Fruit fly (Drosophila melanogaster) whole organism, wandering third instar larva: ENCODE results near the gene Rpt5.

Source experiments
- CG32264 ChIP-seq: fragments of 200-800 bp; sonication (Bioruptor generic); optimal IDR thresholded peaks from 2 replicates; lab custom pipeline; 2016; ENCODE audit warnings: missing biosample characterization, missing genetic modification characterization
- CG9705 ChIP-seq: fragments of 200-800 bp; sonication (Bioruptor generic); optimal IDR thresholded peaks from 2 replicates; lab custom pipeline; 2018; ENCODE audit warnings: missing biosample characterization, mild to moderate bottlenecking, missing genetic modification characterization
- CrebA ChIP-seq: fragments of 200-800 bp; sonication (Bioruptor generic); optimal IDR thresholded peaks from 2 replicates; lab custom pipeline; 2016; ENCODE audit warnings: missing biosample characterization, mild to moderate bottlenecking, missing genetic modification characterization, borderline replicate concordance
- GATAd ChIP-seq: sonication (Bioruptor generic); optimal IDR thresholded peaks from 2 replicates; lab custom pipeline; 2016; ENCODE audit warnings: missing biosample characterization, missing genetic modification characterization
- HLH106 ChIP-seq: fragments of 200-800 bp; optimal IDR thresholded peaks from 3 replicates; lab custom pipeline; 2019; ENCODE audit warnings: missing biosample characterization, mild to moderate bottlenecking, missing genetic modification characterization, moderate library complexity
- Jra ChIP-seq: sonication (Bioruptor generic); optimal IDR thresholded peaks from 2 replicates; lab custom pipeline; 2016; ENCODE audit warnings: missing biosample characterization, missing genetic modification characterization
- OdsH ChIP-seq: fragments of 200-800 bp; sonication (Bioruptor generic); optimal IDR thresholded peaks from 2 replicates; lab custom pipeline; 2016; ENCODE audit warnings: missing biosample characterization, mild to moderate bottlenecking, missing genetic modification characterization
- Rel ChIP-seq, 2 experiments: fragments of 200-800 bp; sonication (Bioruptor generic) in 1 of 2; optimal IDR thresholded peaks; 2 replicates in 1 of 2; 3 replicates in 1 of 2; lab custom pipeline; 2016 to 2019; ENCODE audit warnings: mild to moderate bottlenecking in 2 of 2, missing biosample characterization in 2 of 2, missing genetic modification characterization in 2 of 2, moderate library complexity in 1 of 2
- Sp1 ChIP-seq: fragments of 200-800 bp; sonication (Bioruptor generic); optimal IDR thresholded peaks from 3 replicates; lab custom pipeline; 2019; ENCODE audit warnings: missing biosample characterization, mild to moderate bottlenecking, missing genetic modification characterization, moderate library complexity
- dsf ChIP-seq: sonication (Bioruptor generic); optimal IDR thresholded peaks from 2 replicates; lab custom pipeline; 2016; ENCODE audit warnings: missing biosample characterization, missing genetic modification characterization, borderline replicate concordance
- foxo ChIP-seq, 2 experiments: fragments of 200-800 bp; sonication (Bioruptor generic); optimal IDR thresholded peaks; 2 replicates in 1 of 2; 3 replicates in 1 of 2; lab custom pipeline; 2016 to 2017; ENCODE audit warnings: missing biosample characterization in 2 of 2, missing genetic modification characterization in 2 of 2
- fru ChIP-seq: fragments of 200-800 bp; sonication (Bioruptor generic); optimal IDR thresholded peaks from 3 replicates; lab custom pipeline; 2016; ENCODE audit warnings: missing biosample characterization, mild to moderate bottlenecking, missing genetic modification characterization
- h ChIP-seq: fragments of 200-800 bp; sonication (Bioruptor generic); optimal IDR thresholded peaks from 3 replicates; lab custom pipeline; 2016; ENCODE audit warnings: missing biosample characterization, mild to moderate bottlenecking, missing genetic modification characterization
- psq ChIP-seq: fragments of 200-800 bp; sonication (Bioruptor generic); optimal IDR thresholded peaks from 3 replicates; lab custom pipeline; 2017; ENCODE audit warnings: missing biosample characterization, mild to moderate bottlenecking, missing genetic modification characterization, moderate library complexity
- rgr ChIP-seq: fragments of 200-800 bp; sonication (Bioruptor generic); optimal IDR thresholded peaks from 3 replicates; lab custom pipeline; 2016; ENCODE audit warnings: missing biosample characterization, mild to moderate bottlenecking, missing genetic modification characterization
- sage ChIP-seq: fragments of 200-800 bp; sonication (Bioruptor generic); optimal IDR thresholded peaks from 2 replicates; lab custom pipeline; 2016; ENCODE audit warnings: missing biosample characterization, mild to moderate bottlenecking, missing genetic modification characterization

Gene Rpt5

DNA sequence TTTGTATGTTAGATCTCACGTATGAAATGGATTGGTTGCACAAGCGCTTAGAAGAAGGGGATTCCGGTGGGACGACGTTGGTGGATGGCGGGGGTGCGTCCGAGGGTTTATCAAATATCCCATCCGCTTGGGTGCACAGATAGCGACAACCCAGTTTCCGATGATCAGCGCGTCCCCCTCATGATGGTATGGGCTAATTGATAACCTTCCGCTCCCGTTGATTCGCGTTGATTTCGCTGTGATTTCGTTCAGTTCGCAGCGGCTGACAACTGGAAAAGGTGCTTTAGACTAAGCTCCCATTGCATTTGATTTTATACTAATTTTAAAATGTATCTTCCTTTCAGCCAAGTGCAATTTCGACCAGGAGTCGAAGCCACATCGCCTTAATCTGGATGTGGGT, 36.9 kb downstream of the Rpt5 start:
- TF ChIP-seq foxo (GFP tag; optimal IDR thresholded peaks at IDR 0.05; lab: Kevin White, UChicago) (no peak), Rel (GFP tag; optimal IDR thresholded peaks at IDR 0.05; lab: Kevin White, UChicago) (no peak), Rel (tag; optimal IDR thresholded peaks at IDR 0.05; lab: Kevin White, UChicago) (peak; percentile 52)

DNA sequence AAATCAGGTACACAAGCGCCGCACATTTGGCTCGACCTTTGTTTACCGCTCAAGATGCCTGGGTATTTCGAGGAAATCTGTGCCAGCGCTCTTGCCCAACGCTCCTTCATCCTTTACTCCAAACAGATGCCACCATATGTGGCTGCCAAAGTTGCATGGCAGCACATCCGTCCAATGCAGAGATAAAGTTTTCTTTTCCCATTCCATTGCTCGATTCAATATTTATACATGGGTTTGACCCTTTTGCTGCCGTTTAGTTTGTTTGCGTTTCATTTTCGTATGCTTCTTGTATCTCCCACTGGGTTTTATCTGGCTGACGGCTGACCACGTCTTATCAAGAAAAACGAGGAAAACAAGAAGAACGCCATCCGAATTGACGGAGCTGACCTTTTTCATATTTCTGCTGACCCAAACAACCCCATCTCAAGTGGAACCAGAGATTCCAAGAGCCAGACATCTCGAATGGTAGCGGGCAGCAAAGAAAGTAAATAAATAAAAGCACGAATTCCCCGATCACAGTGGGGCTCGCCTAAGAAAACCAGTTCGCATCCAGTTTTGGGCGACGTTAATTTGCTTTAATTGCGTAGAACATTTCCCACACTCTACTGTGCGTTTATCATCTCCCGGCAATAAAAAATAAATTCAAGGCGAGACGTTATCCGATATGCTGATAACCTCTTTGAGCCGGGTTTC, 38.0 kb downstream of the Rpt5 start:
- TF ChIP-seq Rel (GFP tag; optimal IDR thresholded peaks at IDR 0.05; lab: Kevin White, UChicago) (no peak), Rel (tag; optimal IDR thresholded peaks at IDR 0.05; lab: Kevin White, UChicago) (peak; percentile 87), dsf (GFP tag; lab: Kevin White, UChicago) (no peak), psq (no peak), GATAd (no peak), OdsH (GFP tag; lab: Kevin White, UChicago) (no peak), Sp1 (no peak), h (GFP tag; lab: Kevin White, UChicago) (peak; percentile 9)
- TF ChIP-seq, all 38 proteins: peak for 2

DNA sequence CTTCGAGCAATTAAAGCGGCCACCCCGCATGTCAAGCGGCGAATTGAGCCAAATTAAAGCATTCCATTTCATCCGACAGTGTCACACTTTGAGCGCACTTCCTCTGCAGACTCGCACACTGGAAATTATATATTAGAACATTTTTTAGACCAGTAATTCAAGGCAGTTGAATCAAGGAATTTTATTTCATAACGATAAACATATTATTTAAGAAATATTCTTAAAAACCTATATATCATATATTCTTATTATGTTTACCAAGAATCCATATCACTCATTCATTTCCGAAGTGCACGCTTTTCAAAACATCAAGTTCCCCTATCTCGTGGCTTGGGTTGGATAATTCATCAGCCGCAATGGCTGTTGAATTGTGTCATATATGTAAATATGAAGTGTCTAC, 38.8 kb downstream of the Rpt5 start:
- TF ChIP-seq fru (GFP tag; lab: Kevin White, UChicago) = no peak
- TF ChIP-seq CrebA (GFP tag; lab: Kevin White, UChicago) = no peak
- TF ChIP-seq HLH106 (tag; lab: Kevin White, UChicago) = no peak
- TF ChIP-seq CG32264 = no peak
- peak; percentile 24 for TF ChIP-seq psq
- no peak for TF ChIP-seq Jra (GFP tag; lab: Kevin White, UChicago)
- no peak for TF ChIP-seq rgr
- TF ChIP-seq sage (GFP tag; lab: Kevin White, UChicago) = no peak
- peak; percentile 24 for TF ChIP-seq OdsH (GFP tag; lab: Kevin White, UChicago)

DNA sequence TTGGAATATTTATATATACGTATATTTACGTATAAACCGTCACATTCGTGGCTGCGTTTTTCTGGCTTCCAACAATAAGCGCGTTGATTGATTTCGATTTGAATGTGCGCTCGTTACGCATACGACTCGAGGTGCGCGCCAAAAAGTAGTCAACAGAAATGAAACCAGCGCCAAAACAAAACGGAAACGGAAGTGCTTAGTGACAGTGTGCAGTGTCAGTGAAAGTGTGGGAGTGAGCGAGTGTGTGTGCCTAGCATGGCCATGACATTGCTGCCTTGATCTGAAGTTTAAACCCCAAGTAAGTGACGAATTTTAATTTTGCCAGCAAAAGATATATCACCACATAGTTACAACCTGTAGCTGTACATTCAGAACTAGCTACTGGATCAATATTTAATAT, 51.0 kb downstream of the Rpt5 start, which contains the start of gene CG34355:
TSS of gene CG34355 (plus strand) at position 192 of the 400 bp plus-strand sequence.
- TF ChIP-seq CG9705 (GFP tag; lab: Kevin White, UChicago) (peak; percentile 21), Jra (GFP tag; lab: Kevin White, UChicago) (no peak)
